Worm (Caenorhabditis elegans) whole organism, L4 larva: ENCODE results near the gene T03F7.5.
"Not testable (repeated sequence)": the region's sequence is repeated elsewhere in the genome, so short reads cannot be mapped to it uniquely, and the experiment has no call there.

Source experiments
- ZK546.5 ChIP-seq, 2 experiments: sonication (generic microtip); optimal IDR thresholded peaks; 2 replicates each; lab custom pipeline; 2017; ENCODE audit warnings: missing biosample characterization in 2 of 2, missing genetic modification characterization in 2 of 2
- ama-1 ChIP-seq: fragments of 150-350 bp; optimal IDR thresholded peaks from 2 replicates; lab custom pipeline; 2014; ENCODE audit warnings: inconsistent platforms, mixed read lengths
- ceh-32 ChIP-seq: sonication (generic microtip); optimal IDR thresholded peaks from 2 replicates; lab custom pipeline; 2016; ENCODE audit warnings: mild to moderate bottlenecking, missing genetic modification characterization, missing compliant biosample characterization; ENCODE audit not compliant: poor library complexity
- ceh-82 ChIP-seq: sonication (generic microtip); optimal IDR thresholded peaks from 2 replicates; lab custom pipeline; 2017; ENCODE audit warnings: missing biosample characterization, missing genetic modification characterization
- dve-1 ChIP-seq: sonication (generic microtip); optimal IDR thresholded peaks from 2 replicates; lab custom pipeline; 2017; ENCODE audit warnings: antibody characterized with exemption, mild to moderate bottlenecking, missing genetic modification characterization, missing compliant biosample characterization; ENCODE audit not compliant: insufficient read depth
- lsy-2 ChIP-seq, 2 experiments: fragments of 150-350 bp in 1 of 2; sonication (generic microtip) in 1 of 2; optimal IDR thresholded peaks; 2 replicates each; lab custom pipeline; 2014 to 2017; ENCODE audit warnings: missing biosample characterization in 2 of 2, missing genetic modification characterization in 2 of 2
- nhr-10 ChIP-seq: fragments of 150-350 bp; optimal IDR thresholded peaks from 2 replicates; lab custom pipeline; 2014; ENCODE audit warnings: missing biosample characterization, missing genetic modification characterization
- nhr-11 ChIP-seq: fragments of 150-350 bp; optimal IDR thresholded peaks from 2 replicates; lab custom pipeline; 2014; ENCODE audit warnings: missing biosample characterization, missing genetic modification characterization
- nhr-77 ChIP-seq: fragments of 150-350 bp; optimal IDR thresholded peaks from 2 replicates; lab custom pipeline; 2014; ENCODE audit warnings: missing biosample characterization, missing genetic modification characterization
- snpc-1.2 ChIP-seq: fragments of 200-800 bp; sonication (Bioruptor generic); IDR thresholded peaks from 2 replicates; pipeline ENCODE4 v1.3.6; 2022; ENCODE audit warnings: missing genetic modification reagents, missing genetic modification characterization, missing compliant biosample characterization
- snpc-4 ChIP-seq: fragments of 150-350 bp; optimal IDR thresholded peaks from 2 replicates; lab custom pipeline; 2014; ENCODE audit warnings: missing biosample characterization, missing genetic modification characterization
- zag-1 ChIP-seq: fragments of 150-350 bp; optimal IDR thresholded peaks from 2 replicates; lab custom pipeline; 2014; ENCODE audit warnings: missing biosample characterization, missing genetic modification characterization
- zip-11 ChIP-seq: fragments of 200-800 bp; sonication (Bioruptor generic); IDR thresholded peaks from 2 replicates; pipeline ENCODE4 v1.3.6; 2022; ENCODE audit warnings: missing genetic modification characterization, missing compliant biosample characterization

DNA sequence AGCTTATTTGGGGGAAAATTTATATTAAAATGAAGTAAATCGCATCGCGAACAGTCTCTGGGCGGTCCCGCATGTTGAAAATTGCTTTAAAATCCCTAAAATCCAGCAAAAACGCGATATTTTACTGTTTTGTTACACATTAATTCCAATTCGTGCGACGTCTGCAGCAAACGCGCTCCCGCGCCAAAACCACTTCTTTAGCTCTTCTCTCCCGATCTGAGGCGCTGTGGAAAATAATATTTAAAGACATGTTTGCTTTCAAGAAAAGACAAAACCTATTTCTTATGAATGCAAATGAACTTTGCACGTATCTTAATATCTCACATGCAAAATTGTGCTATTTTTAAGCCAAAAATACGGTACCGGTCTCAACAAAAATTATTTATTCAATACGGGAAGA is 30.1 kb upstream of the T03F7.5 start:
- not testable (repeated sequence) for TF ChIP-seq lsy-2 (tag; optimal IDR thresholded peaks at IDR 0.05; lab: Kevin White, UChicago); nhr-10 (tag; lab: Kevin White, UChicago); ceh-32 (tag; lab: Kevin White, UChicago); snpc-4 (tag; lab: Kevin White, UChicago); nhr-11 (tag; lab: Kevin White, UChicago); nhr-77 (tag; lab: Kevin White, UChicago); snpc-1.2 (GFP tag; lab: Robert Waterston, UW); ceh-82 (tag; lab: Kevin White, UChicago); dve-1 (tag; lab: Kevin White, UChicago); zag-1 (tag; lab: Kevin White, UChicago); ama-1 (lab: Kevin White, UChicago); zip-11; ZK546.5 (tag; optimal IDR thresholded peaks at IDR 0.05; lab: Kevin White, UChicago)
